Comparison of ENCODE assay signal across 5 fruit fly cellular contexts in the genomic region with DNA sequence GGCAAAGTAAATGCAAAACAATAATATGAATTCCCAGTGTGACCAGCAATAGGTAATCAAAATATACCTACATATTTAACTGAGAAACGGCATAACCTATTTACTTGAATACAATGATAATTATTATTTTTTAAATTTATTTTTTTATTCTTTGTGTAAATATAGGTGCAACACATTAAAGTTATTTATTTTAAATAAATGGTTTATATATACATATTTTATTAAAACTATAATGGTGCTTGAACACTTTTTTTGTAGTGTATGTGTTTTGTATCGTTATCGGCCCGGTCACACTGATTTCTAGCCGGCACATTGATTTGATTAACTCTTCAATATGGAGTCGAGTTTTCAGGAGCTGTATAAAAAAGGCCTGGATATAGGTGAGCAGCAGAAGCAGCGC.
TF ChIP-seq lines count a peak whose summit lies in the region.

A gene (minus strand): TSS at position 51 of the 400 bp plus-strand sequence.
A gene (plus strand): TSS at position 289 of the 400 bp plus-strand sequence.
A gene (plus strand): TSS at position 289 of the 400 bp plus-strand sequence.

- TF ChIP-seq CTCF in whole organism, embryonic (GFP tag; optimal IDR thresholded peaks at IDR 0.05; lab: Kevin White, UChicago): no peak

TF ChIP-seq in whole organism, adult, 20 proteins besides CTCF, POLR2A, EP300 and RAD21 (continues in another document):
- TF ChIP-seq CG11617 (GFP tag; optimal IDR thresholded peaks at IDR 0.05; lab: Kevin White, UChicago) (no peak), CG12768 (GFP tag; optimal IDR thresholded peaks at IDR 0.05; lab: Kevin White, UChicago) (peak; percentile 21), CG1620 (GFP tag; optimal IDR thresholded peaks at IDR 0.05; lab: Kevin White, UChicago) (no peak), tj (GFP tag; optimal IDR thresholded peaks at IDR 0.05; lab: Kevin White, UChicago) (no peak), cnc (optimal IDR thresholded peaks at IDR 0.05; lab: Kevin White, UChicago) (no peak), kay (GFP tag; lab: Kevin White, UChicago; ENCODE audit: borderline replicate concordance) (no peak), Crg-1 (GFP tag; optimal IDR thresholded peaks at IDR 0.05; lab: Kevin White, UChicago) (no peak), Mnt (GFP tag; optimal IDR thresholded peaks at IDR 0.05; lab: Kevin White, UChicago) (no peak), CG5204 (GFP tag; optimal IDR thresholded peaks at IDR 0.05; lab: Kevin White, UChicago) (no peak), Clk (GFP tag; optimal IDR thresholded peaks at IDR 0.05; lab: Kevin White, UChicago) (no peak), ovo (GFP tag; optimal IDR thresholded peaks at IDR 0.05; lab: Kevin White, UChicago) (no peak), Hr96 (GFP tag; optimal IDR thresholded peaks at IDR 0.05; lab: Kevin White, UChicago) (no peak), CG7101 (tag; optimal IDR thresholded peaks at IDR 0.05; lab: Kevin White, UChicago) (peak; percentile 76), toe (GFP tag; optimal IDR thresholded peaks at IDR 0.05; lab: Kevin White, UChicago) (no peak), pad (GFP tag; optimal IDR thresholded peaks at IDR 0.05; lab: Kevin White, UChicago) (peak; percentile 0), CG7045 (GFP tag; optimal IDR thresholded peaks at IDR 0.05; lab: Kevin White, UChicago) (peak; percentile 55), cic (GFP tag; optimal IDR thresholded peaks at IDR 0.05; lab: Kevin White, UChicago) (no peak), bab1 (GFP tag; optimal IDR thresholded peaks at IDR 0.05; lab: Kevin White, UChicago) (peak; percentile 37)

TF ChIP-seq in whole organism, embryonic, 481 proteins besides CTCF, POLR2A, EP300 and RAD21 (continues in another document):
- TF ChIP-seq CG14860 (GFP tag; IDR thresholded peaks at IDR 0.05; lab: Robert Waterston, UW; ENCODE audit: partially characterized antibody) (no peak), lola (GFP tag; optimal IDR thresholded peaks at IDR 0.05; lab: Kevin White, UChicago) (no peak), Stat92E (GFP tag; optimal IDR thresholded peaks at IDR 0.05; lab: Kevin White, UChicago) (peak in 1 of 3 experiments; percentile 18), seq (GFP tag; IDR thresholded peaks at IDR 0.05; lab: Robert Waterston, UW) (no peak), CG3847 (GFP tag; IDR thresholded peaks at IDR 0.05; lab: Robert Waterston, UW) (peak; percentile 44; the same call in 1 of the 2 replicates), Sox102F (GFP tag; optimal IDR thresholded peaks at IDR 0.05; lab: Kevin White, UChicago) (peak; percentile 62), HmgZ (tag; optimal IDR thresholded peaks at IDR 0.05; lab: Kevin White, UChicago) (peak; percentile 1), nau (GFP tag; optimal IDR thresholded peaks at IDR 0.05; lab: Kevin White, UChicago) (no peak), Ada2b (GFP tag; IDR thresholded peaks at IDR 0.05; lab: Robert Waterston, UW) (peak; percentile 30; the same call in 1 of the 2 replicates), CG32532 (GFP tag; IDR thresholded peaks at IDR 0.05; lab: Robert Waterston, UW) (peak; percentile 72), E2f2 (GFP tag; IDR thresholded peaks at IDR 0.05; lab: Robert Waterston, UW) (peak; percentile 57), GATAe (GFP tag; conservative IDR thresholded peaks at IDR 0.05; lab: Robert Waterston, UW) (no peak), exex (tag; optimal IDR thresholded peaks at IDR 0.05; lab: Kevin White, UChicago) (no peak), Hr78 (GFP tag; optimal IDR thresholded peaks at IDR 0.05; lab: Kevin White, UChicago) (no peak), ap (GFP tag; IDR thresholded peaks at IDR 0.05; lab: Robert Waterston, UW) (peak; percentile 52; the same call in 1 of the 2 replicates), Doc2 (GFP tag; IDR thresholded peaks at IDR 0.05; lab: Robert Waterston, UW) (no peak), zf30C (GFP tag; optimal IDR thresholded peaks at IDR 0.05; lab: Kevin White, UChicago) (peak; percentile 81)

TF ChIP-seq in whole organism, prepupa, 60 proteins besides CTCF, POLR2A, EP300 and RAD21 (continues in another document):
- TF ChIP-seq svp (GFP tag; lab: Kevin White, UChicago) (no peak), CG4318 (GFP tag; optimal IDR thresholded peaks at IDR 0.05; lab: Kevin White, UChicago) (peak; percentile 3), Gug (GFP tag; IDR thresholded peaks at IDR 0.05; lab: Robert Waterston, UW) (peak; percentile 66), achi (GFP tag; optimal IDR thresholded peaks at IDR 0.05; lab: Kevin White, UChicago) (peak; percentile 45), CG11294 (GFP tag; IDR thresholded peaks at IDR 0.05; lab: Robert Waterston, UW) (peak; percentile 39; the same call in 1 of the 2 replicates), CG6163 (GFP tag; IDR thresholded peaks at IDR 0.05; lab: Robert Waterston, UW) (peak; percentile 40; the same call in 1 of the 3 replicates), CG6792 (GFP tag; optimal IDR thresholded peaks at IDR 0.05; lab: Kevin White, UChicago) (no peak), Smox (GFP tag; optimal IDR thresholded peaks at IDR 0.05; lab: Kevin White, UChicago) (no peak), CG15336 (GFP tag; IDR thresholded peaks at IDR 0.05; lab: Robert Waterston, UW) (peak; percentile 58), CG7368 (GFP tag; optimal IDR thresholded peaks at IDR 0.05; lab: Kevin White, UChicago) (peak; percentile 21), CG11902 (GFP tag; optimal IDR thresholded peaks at IDR 0.05; lab: Kevin White, UChicago) (peak; percentile 37), CG8119 (GFP tag; IDR thresholded peaks at IDR 0.05; lab: Robert Waterston, UW) (peak; percentile 43; the same call in 1 of the 3 replicates), CG6808 (GFP tag; optimal IDR thresholded peaks at IDR 0.05; lab: Kevin White, UChicago) (no peak), CG34406 (GFP tag; optimal IDR thresholded peaks at IDR 0.05; lab: Kevin White, UChicago) (peak; percentile 47), Eip78C (GFP tag; lab: Kevin White, UChicago) (no peak), eg (GFP tag; IDR thresholded peaks at IDR 0.05; lab: Robert Waterston, UW) (peak; percentile 53; the same call in 2 of the 3 replicates), CG8319 (GFP tag; optimal IDR thresholded peaks at IDR 0.05; lab: Kevin White, UChicago) (no peak), CG8632 (GFP tag; optimal IDR thresholded peaks at IDR 0.05; lab: Kevin White, UChicago) (peak; percentile 39)

TF ChIP-seq in whole organism, pupa, 21 proteins besides CTCF, POLR2A, EP300 and RAD21 (continues in another document):
- TF ChIP-seq CG4496 (GFP tag; IDR thresholded peaks at IDR 0.05; lab: Robert Waterston, UW) (peak; percentile 62; the same call in 2 of the 3 replicates), CG34367 (tag; optimal IDR thresholded peaks at IDR 0.05; lab: Kevin White, UChicago) (no peak), CG13204 (GFP tag; optimal IDR thresholded peaks at IDR 0.05; lab: Kevin White, UChicago) (no peak), gl (tag; optimal IDR thresholded peaks at IDR 0.05; lab: Kevin White, UChicago) (no peak), fd96Ca (GFP tag; IDR thresholded peaks at IDR 0.05; lab: Robert Waterston, UW) (no peak), Ets98B (GFP tag; IDR thresholded peaks at IDR 0.05; lab: Robert Waterston, UW) (0 out of 2 replicates have a peak, but pooled peaks have one; percentile 21), CG10348 (GFP tag; IDR thresholded peaks at IDR 0.05; lab: Robert Waterston, UW) (no peak), CG9948 (tag; optimal IDR thresholded peaks at IDR 0.05; lab: Kevin White, UChicago) (no peak), CG8159 (tag; optimal IDR thresholded peaks at IDR 0.05; lab: Kevin White, UChicago) (peak; percentile 68), Snoo (tag; optimal IDR thresholded peaks at IDR 0.05; lab: Kevin White, UChicago) (no peak), D1 (tag; optimal IDR thresholded peaks at IDR 0.05; lab: Kevin White, UChicago) (no peak), CG14655 (GFP tag; optimal IDR thresholded peaks at IDR 0.05; lab: Kevin White, UChicago) (no peak), EcR (GFP tag; optimal IDR thresholded peaks at IDR 0.05; lab: Kevin White, UChicago) (no peak), rn (GFP tag; IDR thresholded peaks at IDR 0.05; lab: Robert Waterston, UW) (peak; percentile 39; the same call in 1 of the 2 replicates), CG12605 (GFP tag; IDR thresholded peaks at IDR 0.05; lab: Robert Waterston, UW) (no peak), Pif1B (GFP tag; optimal IDR thresholded peaks at IDR 0.05; lab: Kevin White, UChicago) (no peak), CG8301 (tag; optimal IDR thresholded peaks at IDR 0.05; lab: Kevin White, UChicago) (no peak), CG32121 (GFP tag; IDR thresholded peaks at IDR 0.05; lab: Robert Waterston, UW) (no peak; the same call in 1 of the 2 replicates), CG15710 (tag; optimal IDR thresholded peaks at IDR 0.05; lab: Kevin White, UChicago) (peak; percentile 59)

TF ChIP-seq in whole organism, wandering third instar larva, 38 proteins besides CTCF, POLR2A, EP300 and RAD21:
- TF ChIP-seq woc (GFP tag; optimal IDR thresholded peaks at IDR 0.05; lab: Kevin White, UChicago) (no peak), dmrt93B (GFP tag; optimal IDR thresholded peaks at IDR 0.05; lab: Kevin White, UChicago) (peak; percentile 32), Vsx2 (GFP tag; optimal IDR thresholded peaks at IDR 0.05; lab: Kevin White, UChicago; ENCODE audit: partially characterized antibody) (no peak), psq (GFP tag; optimal IDR thresholded peaks at IDR 0.05; lab: Kevin White, UChicago) (peak; percentile 41), Jra (GFP tag; optimal IDR thresholded peaks at IDR 0.05; lab: Kevin White, UChicago) (no peak), HLH106 (tag; optimal IDR thresholded peaks at IDR 0.05; lab: Kevin White, UChicago) (peak; percentile 68), fru (GFP tag; optimal IDR thresholded peaks at IDR 0.05; lab: Kevin White, UChicago) (peak; percentile 21)
